Worm (Caenorhabditis elegans) whole organism, L2 larva: ENCODE results near the gene tbc-8.

Experiments used
- C34F6.9 ChIP-seq: fragments of 150-350 bp; optimal IDR thresholded peaks from 2 replicates; lab custom pipeline; 2014; ENCODE audit warnings: missing biosample characterization, missing genetic modification characterization
- F13H6.1 ChIP-seq: sonication (generic microtip); optimal IDR thresholded peaks from 2 replicates; lab custom pipeline; 2016; ENCODE audit warnings: missing genetic modification characterization, missing compliant biosample characterization
- Y55F3AM.14 ChIP-seq: fragments of 200-800 bp; sonication (Bioruptor generic); optimal IDR thresholded peaks from 2 replicates; lab custom pipeline; 2018; ENCODE audit warnings: mild to moderate bottlenecking, missing genetic modification characterization, missing compliant biosample characterization
- ZK546.5 ChIP-seq: sonication (generic microtip); optimal IDR thresholded peaks from 2 replicates; lab custom pipeline; 2017; ENCODE audit warnings: missing biosample characterization, missing genetic modification characterization
- alr-1 ChIP-seq: fragments of 150-350 bp; optimal IDR thresholded peaks from 2 replicates; lab custom pipeline; 2014; ENCODE audit warnings: missing biosample characterization, missing genetic modification characterization
- aly-2 ChIP-seq: fragments of 150-350 bp; optimal IDR thresholded peaks from 2 replicates; lab custom pipeline; 2014; ENCODE audit warnings: missing biosample characterization, missing genetic modification characterization
- ama-1 ChIP-seq: fragments of 150-350 bp; optimal IDR thresholded peaks from 2 replicates; lab custom pipeline; 2018; ENCODE audit warnings: inconsistent platforms
- blmp-1 ChIP-seq: sonication (generic microtip); optimal IDR thresholded peaks from 2 replicates; lab custom pipeline; 2017; ENCODE audit warnings: missing genetic modification characterization, mild to moderate bottlenecking, missing compliant biosample characterization, antibody characterized with exemption, moderate library complexity; ENCODE audit not compliant: insufficient read depth
- ceh-82 ChIP-seq: fragments of 150-350 bp; optimal IDR thresholded peaks from 2 replicates; lab custom pipeline; 2014; ENCODE audit warnings: missing biosample characterization, missing genetic modification characterization
- crh-2 ChIP-seq: sonication (generic microtip); optimal IDR thresholded peaks from 2 replicates; lab custom pipeline; 2017; ENCODE audit warnings: missing biosample characterization, missing genetic modification characterization
- dmd-4 ChIP-seq: sonication (generic microtip); optimal IDR thresholded peaks from 2 replicates; lab custom pipeline; 2017; ENCODE audit warnings: missing biosample characterization, missing genetic modification characterization
- egl-27 ChIP-seq: sonication (generic microtip); optimal IDR thresholded peaks from 3 replicates; lab custom pipeline; 2017; ENCODE audit warnings: missing biosample characterization, missing genetic modification reagents, missing genetic modification characterization
- elt-1 ChIP-seq: fragments of 150-350 bp; optimal IDR thresholded peaks from 2 replicates; lab custom pipeline; 2014; ENCODE audit warnings: missing biosample characterization, missing genetic modification characterization
- elt-3 ChIP-seq: sonication (generic microtip); optimal IDR thresholded peaks from 2 replicates; lab custom pipeline; 2017; ENCODE audit warnings: missing biosample characterization, missing genetic modification characterization
- fos-1 ChIP-seq: fragments of 150-350 bp; optimal IDR thresholded peaks from 2 replicates; lab custom pipeline; 2014; ENCODE audit warnings: missing biosample characterization, missing genetic modification characterization
- gmeb-1 ChIP-seq: fragments of 150-350 bp; optimal IDR thresholded peaks from 2 replicates; lab custom pipeline; 2014; ENCODE audit warnings: missing biosample characterization, missing genetic modification characterization
- lin-11 ChIP-seq: fragments of 150-350 bp; sonication (generic microtip); optimal IDR thresholded peaks from 2 replicates; lab custom pipeline; 2014; ENCODE audit warnings: missing biosample characterization, missing genetic modification characterization, inconsistent platforms, mixed read lengths
- lin-39 ChIP-seq: fragments of 150-350 bp; optimal IDR thresholded peaks from 2 replicates; lab custom pipeline; 2014; ENCODE audit warnings: missing biosample characterization, missing genetic modification reagents, missing genetic modification characterization
- lsy-2 ChIP-seq, 2 experiments: fragments of 150-350 bp in 1 of 2; sonication (generic microtip) in 1 of 2; optimal IDR thresholded peaks; 2 replicates each; lab custom pipeline; 2014 to 2017; ENCODE audit warnings: missing biosample characterization in 2 of 2, missing genetic modification characterization in 2 of 2
- mab-5 ChIP-seq: fragments of 150-350 bp; optimal IDR thresholded peaks from 2 replicates; lab custom pipeline; 2014; ENCODE audit warnings: missing biosample characterization, missing genetic modification characterization
- mbf-1 ChIP-seq: sonication (generic microtip); optimal IDR thresholded peaks from 2 replicates; lab custom pipeline; 2017; ENCODE audit warnings: missing biosample characterization, missing genetic modification characterization
- mdl-1 ChIP-seq, 2 experiments: fragments of 150-350 bp in 1 of 2; sonication (generic microtip) in 1 of 2; optimal IDR thresholded peaks; 2 replicates each; lab custom pipeline; 2017; ENCODE audit warnings: missing biosample characterization in 2 of 2, missing genetic modification characterization in 2 of 2
- nhr-10 ChIP-seq: sonication (generic microtip); optimal IDR thresholded peaks from 2 replicates; lab custom pipeline; 2017; ENCODE audit warnings: missing biosample characterization, missing genetic modification characterization
- nhr-11 ChIP-seq: fragments of 150-350 bp; optimal IDR thresholded peaks from 2 replicates; lab custom pipeline; 2014; ENCODE audit warnings: missing biosample characterization, missing genetic modification characterization
- nhr-12 ChIP-seq: fragments of 150-350 bp; optimal IDR thresholded peaks from 2 replicates; lab custom pipeline; 2014; ENCODE audit warnings: missing biosample characterization, missing genetic modification characterization
- nhr-129 ChIP-seq: fragments of 150-350 bp; optimal IDR thresholded peaks from 2 replicates; lab custom pipeline; 2014; ENCODE audit warnings: missing biosample characterization, missing genetic modification characterization
- nhr-21 ChIP-seq: fragments of 150-350 bp; optimal IDR thresholded peaks from 2 replicates; lab custom pipeline; 2014; ENCODE audit warnings: missing biosample characterization, missing genetic modification characterization
- nhr-23 ChIP-seq: fragments of 150-350 bp; optimal IDR thresholded peaks from 2 replicates; lab custom pipeline; 2014; ENCODE audit warnings: missing biosample characterization, missing genetic modification reagents, missing genetic modification characterization
- nhr-237 ChIP-seq: fragments of 150-350 bp; optimal IDR thresholded peaks from 2 replicates; lab custom pipeline; 2014; ENCODE audit warnings: missing biosample characterization, missing genetic modification characterization
- nhr-25 ChIP-seq: fragments of 150-350 bp; sonication (generic microtip); optimal IDR thresholded peaks from 3 replicates; lab custom pipeline; 2014; ENCODE audit warnings: missing biosample characterization, missing genetic modification characterization
- nhr-6 ChIP-seq: fragments of 150-350 bp; optimal IDR thresholded peaks from 2 replicates; lab custom pipeline; 2014; ENCODE audit warnings: missing biosample characterization, missing genetic modification characterization
- nhr-77 ChIP-seq: fragments of 150-350 bp; optimal IDR thresholded peaks from 2 replicates; lab custom pipeline; 2014; ENCODE audit warnings: missing biosample characterization, missing genetic modification characterization
- sem-4 ChIP-seq: fragments of 150-350 bp; optimal IDR thresholded peaks from 2 replicates; lab custom pipeline; 2014; ENCODE audit warnings: missing biosample characterization, missing genetic modification reagents, missing genetic modification characterization
- skn-1 ChIP-seq: sonication (generic microtip); optimal IDR thresholded peaks from 2 replicates; lab custom pipeline; 2017; ENCODE audit warnings: missing biosample characterization, missing genetic modification characterization
- sma-3 ChIP-seq: sonication (generic microtip); optimal IDR thresholded peaks from 2 replicates; lab custom pipeline; 2016; ENCODE audit warnings: missing genetic modification reagents, missing genetic modification characterization, missing compliant biosample characterization
- sma-9 ChIP-seq, 2 experiments: fragments of 150-350 bp in 1 of 2; sonication (generic microtip) in 1 of 2; optimal IDR thresholded peaks; 2 replicates each; lab custom pipeline; 2014 to 2016; ENCODE audit warnings: missing genetic modification characterization in 2 of 2, mild to moderate bottlenecking in 1 of 2, missing biosample characterization in 1 of 2, missing compliant biosample characterization in 1 of 2, missing genetic modification reagents in 1 of 2, moderate library complexity in 1 of 2
- snpc-4 ChIP-seq: fragments of 150-350 bp; optimal IDR thresholded peaks from 2 replicates; lab custom pipeline; 2014; ENCODE audit warnings: missing biosample characterization, missing genetic modification characterization
- unc-39 ChIP-seq: fragments of 150-350 bp; optimal IDR thresholded peaks from 2 replicates; lab custom pipeline; 2014; ENCODE audit warnings: missing biosample characterization, missing genetic modification characterization
- unc-62 ChIP-seq: fragments of 150-350 bp; optimal IDR thresholded peaks from 2 replicates; lab custom pipeline; 2014; ENCODE audit warnings: missing biosample characterization, missing genetic modification reagents, missing genetic modification characterization
- zag-1 ChIP-seq: fragments of 150-350 bp; optimal IDR thresholded peaks from 2 replicates; lab custom pipeline; 2014; ENCODE audit warnings: missing biosample characterization, missing genetic modification characterization
- ztf-1 ChIP-seq: fragments of 200-800 bp; sonication (Bioruptor generic); conservative IDR thresholded peaks from 2 replicates; pipeline ENCODE4 v1.3.6; 2022; ENCODE audit warnings: missing genetic modification characterization, missing compliant biosample characterization
- ztf-11 ChIP-seq: sonication (generic microtip); optimal IDR thresholded peaks from 2 replicates; lab custom pipeline; 2017; ENCODE audit warnings: missing biosample characterization, missing genetic modification characterization

Gene tbc-8

DNA sequence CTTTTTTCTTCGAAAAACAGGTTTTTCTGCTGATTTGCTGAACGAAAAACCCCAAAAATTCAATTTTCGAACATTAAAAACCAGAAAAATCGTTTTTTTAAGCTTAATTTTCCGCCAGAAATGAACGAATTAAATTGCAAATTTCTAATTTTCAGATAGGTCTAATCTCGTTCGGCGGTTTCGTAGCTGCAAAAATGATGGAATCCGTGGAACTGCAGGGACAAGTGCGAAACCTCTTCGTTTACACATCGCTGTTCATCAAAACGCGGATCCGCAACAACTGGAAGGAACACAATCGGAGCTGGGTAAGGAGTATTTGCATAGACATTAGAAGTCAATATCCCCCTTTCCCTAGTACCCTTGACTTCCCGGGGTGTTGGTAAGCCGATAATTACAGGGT, 28.6 kb upstream of the tbc-8 start:
- no peak for TF ChIP-seq unc-62 (GFP tag; lab: Kevin White, UChicago)
- TF ChIP-seq sem-4 (tag; lab: Kevin White, UChicago): no peak
- no peak for TF ChIP-seq ceh-82 (tag; lab: Kevin White, UChicago)
- no peak for TF ChIP-seq nhr-25 (tag; lab: Kevin White, UChicago)
- TF ChIP-seq elt-3 (tag; lab: Kevin White, UChicago): no peak
- no peak for TF ChIP-seq C34F6.9 (tag; lab: Kevin White, UChicago)

DNA sequence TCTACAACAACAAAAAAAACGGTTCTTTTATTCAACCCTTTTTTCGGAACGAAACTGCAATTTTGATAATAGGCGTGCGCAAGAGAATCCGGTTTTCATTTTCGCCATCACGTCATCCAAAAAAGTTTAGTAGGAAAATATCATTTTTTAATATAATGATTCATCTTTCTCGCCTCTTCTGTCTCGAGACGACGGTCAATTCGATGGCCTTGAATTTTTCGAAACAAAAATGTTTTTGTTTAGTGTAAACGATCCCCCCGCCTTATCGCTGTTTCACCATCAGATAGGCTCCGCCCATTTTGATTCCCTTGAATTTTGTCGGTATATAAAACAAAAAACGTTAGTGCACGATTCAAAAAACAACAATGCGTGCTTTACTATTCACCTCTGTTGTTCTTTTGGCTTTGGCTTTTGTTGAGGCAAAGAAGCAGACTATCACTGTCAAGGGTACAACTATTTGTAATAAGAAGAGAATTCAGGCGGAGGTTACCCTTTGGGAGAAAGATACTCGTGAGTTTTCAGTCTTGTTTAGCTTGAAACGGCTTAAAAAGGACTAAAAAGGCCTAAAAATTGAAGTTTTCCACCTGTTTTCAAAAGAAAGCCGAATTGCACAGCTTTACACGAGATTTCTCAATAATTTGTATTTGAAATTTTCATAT, 27.1 kb upstream of the tbc-8 start, which contains the start of gene ttr-15:
ttr-15 (plus strand) TSS at position 340 of the 659 bp plus-strand sequence.
- TF ChIP-seq nhr-25 (tag; lab: Kevin White, UChicago): peak; percentile 63
- no peak for TF ChIP-seq nhr-77 (tag; lab: Kevin White, UChicago)
- TF ChIP-seq nhr-21 (tag; lab: Kevin White, UChicago): peak; percentile 12
- TF ChIP-seq mdl-1 (tag; optimal IDR thresholded peaks at IDR 0.05; lab: Kevin White, UChicago): no peak
- TF ChIP-seq nhr-237 (tag; lab: Kevin White, UChicago): no peak
- TF ChIP-seq sma-9 (GFP tag; optimal IDR thresholded peaks at IDR 0.05; lab: Kevin White, UChicago): peak; percentile 29
- no peak for TF ChIP-seq sma-9 (tag; optimal IDR thresholded peaks at IDR 0.05; lab: Kevin White, UChicago)
- no peak for TF ChIP-seq mab-5
- no peak for TF ChIP-seq egl-27 (tag; lab: Kevin White, UChicago)
- peak; percentile 84 for TF ChIP-seq sma-3 (GFP tag; lab: Kevin White, UChicago)
- TF ChIP-seq elt-3 (tag; lab: Kevin White, UChicago): no peak
- TF ChIP-seq fos-1 (tag; lab: Kevin White, UChicago): peak; percentile 40
- TF ChIP-seq blmp-1 (tag; lab: Kevin White, UChicago): no peak
- no peak for TF ChIP-seq nhr-10 (tag; lab: Kevin White, UChicago)
- TF ChIP-seq nhr-129 (tag; lab: Kevin White, UChicago): peak; percentile 11
- TF ChIP-seq ztf-11 (tag; lab: Kevin White, UChicago): no peak
- peak; percentile 15 for TF ChIP-seq crh-2 (tag; lab: Kevin White, UChicago)
- peak; percentile 56 for TF ChIP-seq Y55F3AM.14
- TF ChIP-seq ama-1 (lab: Kevin White, UChicago): peak; percentile 86

DNA sequence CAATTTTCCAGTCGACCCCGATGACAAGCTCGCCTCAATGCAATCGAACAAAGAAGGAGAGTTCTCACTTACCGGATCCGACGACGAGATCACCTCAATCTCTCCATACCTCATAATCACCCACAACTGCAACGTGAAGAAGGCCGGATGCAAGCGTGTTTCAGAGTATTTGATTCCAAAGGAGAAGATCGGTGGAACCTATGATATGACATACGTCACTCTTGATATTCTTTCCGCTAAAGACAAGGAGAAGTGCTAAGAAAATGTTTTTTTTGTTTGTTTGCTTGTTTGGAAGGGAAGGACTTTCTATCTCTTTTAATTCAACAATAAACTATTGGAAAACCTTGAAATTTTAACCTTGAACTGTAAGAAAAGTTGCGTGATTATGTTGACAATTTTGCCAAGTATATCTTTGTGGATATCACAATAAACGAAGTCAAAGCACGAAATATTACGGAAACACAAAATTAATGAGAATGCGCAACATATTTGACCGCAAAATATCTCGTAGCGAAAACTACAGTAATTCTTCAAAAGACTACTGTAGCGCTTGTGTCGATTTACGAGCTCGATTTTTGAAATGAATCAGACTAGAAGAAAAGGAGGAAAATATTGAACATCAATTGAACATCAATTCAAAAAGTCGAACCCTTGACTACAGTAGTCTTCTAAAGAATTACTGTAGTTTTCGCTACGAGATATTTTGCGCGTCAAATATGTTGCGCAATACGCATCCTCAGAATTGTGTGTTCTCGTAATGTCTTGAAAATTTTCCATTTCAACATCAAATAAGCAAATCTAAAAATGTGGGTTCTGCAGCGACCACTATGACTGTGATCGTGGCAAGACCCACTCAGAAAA, 25.5 kb upstream of the tbc-8 start:
- TF ChIP-seq mbf-1 (tag; lab: Kevin White, UChicago) (no peak), zag-1 (tag; lab: Kevin White, UChicago) (no peak), C34F6.9 (tag; lab: Kevin White, UChicago) (no peak), gmeb-1 (no peak), fos-1 (tag; lab: Kevin White, UChicago) (no peak), ZK546.5 (tag; lab: Kevin White, UChicago) (no peak), ztf-11 (tag; lab: Kevin White, UChicago) (no peak), F13H6.1 (tag; lab: Kevin White, UChicago) (no peak), aly-2 (no peak), lin-39 (no peak), unc-39 (tag; lab: Kevin White, UChicago) (no peak), dmd-4 (tag; lab: Kevin White, UChicago) (no peak), sma-3 (GFP tag; lab: Kevin White, UChicago) (peak; percentile 44), nhr-11 (tag; lab: Kevin White, UChicago) (no peak), mab-5 (no peak), lin-11 (no peak), skn-1 (tag; lab: Kevin White, UChicago) (no peak), nhr-129 (tag; lab: Kevin White, UChicago) (no peak), ama-1 (lab: Kevin White, UChicago) (no peak), lsy-2 (tag; optimal IDR thresholded peaks at IDR 0.05; lab: Kevin White, UChicago) (no peak), nhr-6 (tag; lab: Kevin White, UChicago) (peak; percentile 0), sma-9 (GFP tag; optimal IDR thresholded peaks at IDR 0.05; lab: Kevin White, UChicago) (no peak), sma-9 (tag; optimal IDR thresholded peaks at IDR 0.05; lab: Kevin White, UChicago) (no peak), nhr-21 (tag; lab: Kevin White, UChicago) (peak; percentile 18), alr-1 (no peak), nhr-77 (tag; lab: Kevin White, UChicago) (no peak), ztf-1 (GFP tag; lab: Robert Waterston, UW) (no peak), nhr-10 (tag; lab: Kevin White, UChicago) (no peak), nhr-25 (tag; lab: Kevin White, UChicago) (peak; percentile 80), elt-3 (tag; lab: Kevin White, UChicago) (no peak), sem-4 (tag; lab: Kevin White, UChicago) (no peak), mdl-1 (tag; optimal IDR thresholded peaks at IDR 0.05; lab: Kevin White, UChicago) (no peak), unc-62 (GFP tag; lab: Kevin White, UChicago) (no peak), nhr-12 (tag; lab: Kevin White, UChicago) (no peak), blmp-1 (tag; lab: Kevin White, UChicago) (peak; percentile 41), ceh-82 (tag; lab: Kevin White, UChicago) (no peak), elt-1 (tag; lab: Kevin White, UChicago) (no peak), snpc-4 (tag; lab: Kevin White, UChicago) (no peak), nhr-23 (tag; lab: Kevin White, UChicago) (no peak), egl-27 (tag; lab: Kevin White, UChicago) (no peak), nhr-237 (tag; lab: Kevin White, UChicago) (no peak)
